Fruit fly (Drosophila melanogaster) whole organism: ENCODE data around the gene CG43799.

Source experiments
- CG8478 ChIP-seq: fragments of >200 bp; optimal IDR thresholded peaks from 2 replicates; lab custom pipeline; 2018; ENCODE audit warnings: inconsistent platforms
- Dll ChIP-seq: fragments of >200 bp; optimal IDR thresholded peaks from 2 replicates; lab custom pipeline; 2017
- EcR ChIP-seq, 2 experiments: fragments of >200 bp; optimal IDR thresholded peaks; 2 replicates each; lab custom pipeline; 2017; ENCODE audit warnings: missing biosample characterization in 2 of 2, missing genetic modification characterization in 2 of 2, missing genetic modification reagents in 2 of 2
- pan ChIP-seq: fragments of >200 bp; optimal IDR thresholded peaks from 2 replicates; lab custom pipeline; 2017
- psq ChIP-seq: fragments of >200 bp; optimal IDR thresholded peaks from 2 replicates; lab custom pipeline; 2017
- usp ChIP-seq: fragments of >200 bp; optimal IDR thresholded peaks from 2 replicates; lab custom pipeline; 2017; ENCODE audit warnings: missing biosample characterization, missing genetic modification characterization, mixed read lengths

CG43799 gene

DNA sequence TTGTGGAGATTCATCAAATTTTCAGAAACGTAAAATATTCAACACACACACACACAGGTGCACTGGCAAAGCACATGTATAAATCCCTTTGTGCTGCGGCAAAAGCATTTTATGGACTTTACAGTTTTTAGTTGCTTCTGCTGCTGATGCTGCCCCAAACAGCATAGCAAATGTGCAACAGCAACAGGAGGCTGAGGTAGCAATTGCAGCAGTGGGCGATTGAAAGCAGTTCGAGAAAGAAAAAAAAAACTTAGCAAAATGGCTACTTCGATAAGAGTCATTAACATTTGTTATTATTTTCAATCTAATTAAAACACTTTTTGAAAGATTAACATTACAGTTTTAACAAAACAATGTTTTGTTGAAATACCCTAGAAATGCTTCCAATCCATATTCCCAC lies 32.7 kb downstream of the CG43799 start:
- TF ChIP-seq psq (lab: Kevin White, UChicago): no peak
- TF ChIP-seq Dll (lab: Kevin White, UChicago): no peak

DNA sequence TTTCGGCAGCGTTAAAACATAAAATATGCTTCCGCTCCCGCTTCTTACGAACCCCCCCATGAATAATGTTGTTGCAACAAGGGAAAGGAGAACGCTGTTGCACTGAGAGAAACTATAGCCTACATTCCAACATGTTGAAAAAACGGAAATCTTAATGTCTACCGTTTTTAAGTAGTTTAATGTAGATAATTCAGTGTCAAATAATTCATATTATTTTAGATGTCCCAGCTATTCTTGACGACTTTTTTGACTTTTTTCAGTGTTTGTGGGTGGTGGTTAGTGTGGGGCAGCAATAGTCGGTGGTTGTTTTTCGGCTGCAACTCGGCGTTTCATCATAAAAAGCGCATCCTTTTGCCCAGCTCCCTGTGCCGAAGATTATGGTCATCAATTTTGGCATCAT lies 34.5 kb downstream of the CG43799 start:
- no peak for TF ChIP-seq EcR (GFP tag; optimal IDR thresholded peaks at IDR 0.05; lab: Kevin White, UChicago)
- no peak for TF ChIP-seq CG8478 (lab: Kevin White, UChicago)
- TF ChIP-seq psq (lab: Kevin White, UChicago): no peak
- TF ChIP-seq pan (lab: Kevin White, UChicago): no peak
- TF ChIP-seq usp: no peak
- TF ChIP-seq Dll (lab: Kevin White, UChicago): no peak

DNA sequence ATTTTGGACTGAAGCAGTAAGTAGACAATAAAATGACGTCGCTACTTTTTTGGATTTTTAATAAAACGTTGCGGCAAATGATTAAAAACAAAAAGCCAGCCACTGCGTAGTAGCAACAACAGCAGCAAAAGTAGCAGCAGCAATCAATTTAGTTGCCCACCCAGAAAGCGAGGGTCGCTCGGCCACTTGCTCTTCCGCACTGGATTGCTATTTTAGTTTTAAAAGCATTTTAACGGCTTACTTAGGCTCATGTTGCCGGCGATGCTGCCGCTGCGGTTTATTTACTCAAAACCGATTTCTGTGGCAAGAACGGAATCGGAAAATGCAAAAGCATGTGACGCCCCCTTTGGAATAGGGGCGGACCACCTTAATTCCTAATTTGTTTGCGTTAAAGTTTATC lies 35.0 kb downstream of the CG43799 start:
- TF ChIP-seq pan (lab: Kevin White, UChicago) (no peak), psq (lab: Kevin White, UChicago) (no peak), usp (no peak), EcR (GFP tag; optimal IDR thresholded peaks at IDR 0.05; lab: Kevin White, UChicago) (no peak), Dll (lab: Kevin White, UChicago) (no peak), CG8478 (lab: Kevin White, UChicago) (no peak)

DNA sequence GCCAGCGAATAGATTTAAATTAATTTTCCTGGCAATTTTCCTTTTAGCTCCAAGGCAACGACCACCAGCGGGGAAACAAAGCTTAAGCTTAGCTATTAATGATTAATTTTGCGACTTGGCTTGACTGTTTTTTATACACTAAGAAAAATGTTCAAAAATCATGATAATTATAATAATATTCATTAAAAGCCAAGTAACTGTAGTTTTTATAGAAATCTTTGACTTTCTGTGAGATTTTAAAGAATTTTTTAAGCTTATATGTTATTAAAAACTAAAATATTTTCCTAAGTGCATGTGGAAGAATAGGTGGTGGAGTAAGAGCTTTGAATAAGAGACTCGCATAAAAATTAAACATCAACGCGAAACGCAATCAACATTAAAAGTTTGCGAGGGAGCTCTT lies 36.9 kb downstream of the CG43799 start:
- TF ChIP-seq pan (lab: Kevin White, UChicago): no peak
- no peak for TF ChIP-seq Dll (lab: Kevin White, UChicago)
- TF ChIP-seq psq (lab: Kevin White, UChicago): no peak
- no peak for TF ChIP-seq EcR (GFP tag; optimal IDR thresholded peaks at IDR 0.05; lab: Kevin White, UChicago)
- no peak for TF ChIP-seq CG8478 (lab: Kevin White, UChicago)
- TF ChIP-seq usp: no peak

DNA sequence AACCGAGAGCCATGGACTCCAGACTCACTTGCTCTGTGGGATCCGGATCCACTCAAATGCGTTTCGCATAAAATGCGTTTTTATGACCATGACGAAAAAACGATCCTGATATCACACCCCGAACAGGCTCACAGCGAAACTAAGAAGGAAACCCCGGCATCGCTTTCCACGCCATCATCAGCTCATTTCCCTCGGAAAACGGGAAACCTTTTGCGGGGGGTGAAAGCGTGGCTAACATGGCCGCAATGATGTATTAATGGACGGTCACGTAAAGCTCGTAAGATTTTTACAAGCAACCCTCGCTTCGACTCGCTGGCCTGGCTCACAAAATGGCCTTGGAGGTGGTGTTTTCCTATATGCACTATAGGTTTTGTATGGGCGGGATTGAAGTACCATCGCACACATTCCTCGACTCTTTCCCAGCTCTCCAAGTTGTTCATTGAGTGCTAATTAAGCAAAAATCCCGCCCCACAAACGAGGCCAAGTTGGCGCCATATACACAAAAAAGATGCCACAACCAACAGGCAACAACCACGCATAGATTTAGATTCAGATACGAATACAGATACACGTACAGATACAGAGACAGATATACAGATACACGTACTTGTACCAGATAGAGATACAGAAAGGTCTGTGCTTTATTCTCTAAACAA lies 37.5 kb downstream of the CG43799 start:
- TF ChIP-seq CG8478 (lab: Kevin White, UChicago) (no peak), EcR (GFP tag; optimal IDR thresholded peaks at IDR 0.05; lab: Kevin White, UChicago) (no peak)

DNA sequence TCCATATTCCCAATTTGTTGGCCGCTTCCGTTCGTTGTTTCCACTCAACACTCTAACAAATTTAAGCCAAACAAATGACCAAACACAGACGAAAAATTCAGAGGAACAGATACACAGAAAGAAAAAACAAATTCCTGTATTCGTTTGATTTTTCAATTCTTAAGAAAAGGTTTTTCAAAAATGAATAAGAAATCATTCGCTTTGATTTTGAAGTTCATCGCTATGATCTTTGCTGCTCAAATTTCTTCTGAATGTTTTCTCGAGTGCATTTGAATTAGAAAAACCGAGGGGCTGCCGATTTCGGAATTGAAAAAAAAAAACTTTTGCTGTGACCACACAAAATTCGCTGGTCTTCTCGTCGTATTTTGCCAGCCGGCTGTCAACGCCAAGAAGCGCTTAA lies 38.4 kb downstream of the CG43799 start:
- TF ChIP-seq pan (lab: Kevin White, UChicago): no peak
- no peak for TF ChIP-seq EcR (GFP tag; optimal IDR thresholded peaks at IDR 0.05; lab: Kevin White, UChicago)
- TF ChIP-seq usp: no peak
- no peak for TF ChIP-seq psq (lab: Kevin White, UChicago)
- no peak for TF ChIP-seq Dll (lab: Kevin White, UChicago)
- no peak for TF ChIP-seq CG8478 (lab: Kevin White, UChicago)

DNA sequence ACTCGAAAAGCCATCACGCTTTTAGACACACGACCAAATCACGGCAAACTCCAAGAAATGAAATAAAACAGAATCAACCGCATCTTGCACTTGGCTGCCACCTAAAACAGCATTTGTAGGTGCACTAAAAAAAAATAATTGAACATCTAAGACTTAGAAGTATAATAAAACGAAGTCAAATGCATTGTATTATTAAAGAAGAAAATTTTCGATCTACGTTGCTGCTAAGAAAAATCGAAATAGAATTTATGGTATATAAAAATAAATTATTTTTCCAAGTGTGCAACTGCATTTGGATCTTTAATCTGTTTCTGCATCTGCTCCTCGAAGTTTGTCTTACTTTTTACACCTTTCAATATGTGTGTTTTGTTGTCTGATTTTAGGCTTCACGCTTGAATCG lies 42.7 kb downstream of the CG43799 start:
- TF ChIP-seq psq (lab: Kevin White, UChicago): no peak
- TF ChIP-seq Dll (lab: Kevin White, UChicago): no peak
- TF ChIP-seq EcR (GFP tag; optimal IDR thresholded peaks at IDR 0.05; lab: Kevin White, UChicago): no peak
- no peak for TF ChIP-seq usp
- TF ChIP-seq CG8478 (lab: Kevin White, UChicago): no peak
- no peak for TF ChIP-seq pan (lab: Kevin White, UChicago)

DNA sequence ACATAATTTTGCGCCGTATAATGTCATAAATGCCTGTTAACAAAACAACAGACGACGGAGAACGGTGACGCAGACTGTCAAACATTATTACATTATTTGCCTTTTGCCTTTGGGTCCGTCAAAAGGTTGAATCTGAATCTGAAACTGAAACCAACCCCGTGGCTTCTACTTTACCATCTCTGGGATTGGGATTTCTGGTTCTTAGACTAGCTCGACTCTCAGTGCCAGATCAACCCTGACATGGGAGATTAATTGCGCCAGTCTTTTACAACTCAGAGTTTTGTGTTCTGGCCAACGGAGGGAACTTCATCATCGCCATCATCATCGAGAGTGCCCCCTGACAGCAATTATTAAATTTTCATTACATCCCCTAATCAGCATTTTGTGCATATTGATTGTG lies 44.9 kb downstream of the CG43799 start:
- no peak for TF ChIP-seq CG8478 (lab: Kevin White, UChicago)
- TF ChIP-seq usp: no peak
- TF ChIP-seq pan (lab: Kevin White, UChicago): no peak
- TF ChIP-seq Dll (lab: Kevin White, UChicago): no peak
- no peak for TF ChIP-seq EcR (GFP tag; optimal IDR thresholded peaks at IDR 0.05; lab: Kevin White, UChicago)
- no peak for TF ChIP-seq psq (lab: Kevin White, UChicago)

DNA sequence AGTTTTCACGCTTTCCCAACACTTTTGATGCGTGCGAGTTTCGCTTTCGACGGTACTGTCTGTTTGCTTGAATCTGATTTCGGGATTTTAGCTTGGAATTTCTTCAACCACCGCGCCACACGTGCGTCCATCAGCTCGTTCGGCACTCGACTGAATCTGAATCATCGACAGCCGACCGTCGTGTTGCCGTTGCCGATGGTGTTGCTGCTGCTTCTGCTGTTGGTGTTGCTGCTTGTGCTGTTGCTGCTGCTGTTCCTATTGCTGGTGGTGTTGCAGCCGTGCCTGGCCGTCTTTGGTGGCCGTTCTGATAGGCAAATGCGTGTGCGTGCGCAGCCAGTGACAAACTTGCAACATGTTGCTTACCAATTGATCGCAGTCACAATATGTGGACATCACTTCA lies 49.5 kb downstream of the CG43799 start, which contains the start of gene Wnt4:
Gene Wnt4 (minus strand): TSS at position 155 of the 400 bp plus-strand sequence.
- TF ChIP-seq pan (lab: Kevin White, UChicago): no peak
- no peak for TF ChIP-seq CG8478 (lab: Kevin White, UChicago)
- TF ChIP-seq Dll (lab: Kevin White, UChicago): no peak
- TF ChIP-seq usp: no peak
- TF ChIP-seq psq (lab: Kevin White, UChicago): no peak
- TF ChIP-seq EcR (GFP tag; optimal IDR thresholded peaks at IDR 0.05; lab: Kevin White, UChicago): no peak

DNA sequence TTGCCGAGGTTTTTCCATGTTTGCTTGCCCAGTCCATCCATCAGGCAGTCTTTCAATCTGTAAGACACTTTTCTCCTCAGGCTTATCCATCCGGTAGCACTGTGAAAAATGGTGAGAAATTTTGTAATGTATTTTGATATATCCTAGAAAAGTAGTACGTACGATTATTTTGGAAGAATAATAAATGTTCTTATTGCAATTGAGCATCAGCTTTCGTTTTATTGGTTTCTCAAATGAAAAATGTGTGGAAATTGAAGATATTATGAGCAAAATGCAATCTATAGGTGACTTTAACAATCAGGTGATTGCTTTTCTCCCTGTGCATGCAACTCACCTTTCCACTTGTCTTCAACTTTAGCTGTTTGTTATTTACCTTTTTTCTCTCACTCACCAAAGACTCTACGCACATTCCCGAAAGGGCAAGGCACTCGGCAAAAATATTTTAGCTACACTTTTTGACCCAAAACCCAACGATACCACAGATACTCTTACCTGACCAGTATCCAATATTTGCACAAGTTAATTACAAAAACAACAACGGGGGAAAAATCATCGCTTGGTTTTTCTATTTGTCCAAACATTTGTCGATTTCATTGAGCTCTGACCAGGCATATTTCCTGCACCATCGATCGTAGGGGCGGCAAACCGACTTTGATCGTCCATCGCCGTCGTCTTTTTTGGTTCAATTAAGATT lies 50.2 kb downstream of the CG43799 start:
- TF ChIP-seq psq (lab: Kevin White, UChicago) (no peak), CG8478 (lab: Kevin White, UChicago) (no peak), usp (no peak), EcR (GFP tag; optimal IDR thresholded peaks at IDR 0.05; lab: Kevin White, UChicago) (no peak), Dll (lab: Kevin White, UChicago) (no peak), pan (lab: Kevin White, UChicago) (no peak)
